Fruit fly (Drosophila melanogaster): Measurements from ENCODE around the gene sls.

The sls gene

DNA sequence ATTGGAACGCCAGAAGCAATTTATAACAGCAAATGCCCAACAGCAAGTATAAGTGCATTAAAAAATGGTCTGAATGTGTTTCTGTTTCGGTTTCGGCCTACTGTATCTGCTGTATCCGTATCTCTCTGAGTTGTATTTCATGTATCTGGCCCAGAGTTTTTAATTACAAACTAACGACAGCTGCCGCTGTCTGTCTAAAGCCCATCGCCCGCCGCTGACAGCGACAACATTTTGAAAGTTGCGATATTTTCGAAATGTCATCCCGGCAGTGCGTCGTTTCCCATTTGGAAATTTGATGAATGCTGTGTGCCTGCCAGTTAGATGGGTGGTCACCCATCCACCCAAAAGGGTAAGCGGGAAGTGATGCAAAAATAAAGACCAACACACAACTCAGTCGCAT, 21.0 kb upstream of the sls start:
- TF ChIP-seq br (GFP tag; optimal IDR thresholded peaks at IDR 0.05) (no peak), Vsx2 (GFP tag; optimal IDR thresholded peaks at IDR 0.05; ENCODE audit: partially characterized antibody) (no peak), h (GFP tag; optimal IDR thresholded peaks at IDR 0.05) (no peak), lola (GFP tag; optimal IDR thresholded peaks at IDR 0.05) (no peak), Jra (GFP tag; optimal IDR thresholded peaks at IDR 0.05) (no peak), brk (GFP tag; optimal IDR thresholded peaks at IDR 0.05) (no peak), Hr83 (GFP tag; optimal IDR thresholded peaks at IDR 0.05; ENCODE audit: poor library complexity, severe bottlenecking) (no peak)

DNA sequence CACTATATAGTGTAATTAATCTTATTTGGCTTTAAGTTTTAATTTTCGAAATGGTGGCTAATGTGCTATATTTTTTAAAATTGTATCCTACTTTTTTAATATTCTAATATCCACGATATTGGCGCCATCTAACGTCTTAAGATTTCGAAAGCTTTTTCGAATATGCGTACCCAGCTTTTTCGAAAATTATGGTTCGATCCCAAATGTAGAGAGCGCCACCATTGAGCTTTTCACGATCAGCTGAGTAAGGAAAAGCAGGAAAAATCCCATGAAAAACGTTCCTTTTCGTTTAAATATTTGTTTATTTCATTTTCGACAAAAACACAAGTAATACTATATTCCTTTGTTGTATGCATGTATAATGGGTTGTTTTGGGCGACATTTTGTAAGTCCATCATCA, 6.9 kb upstream of the sls start:
- TF ChIP-seq Myc (optimal IDR thresholded peaks at IDR 0.05) (peak; percentile 20), pan (optimal IDR thresholded peaks at IDR 0.05) (no peak)

DNA sequence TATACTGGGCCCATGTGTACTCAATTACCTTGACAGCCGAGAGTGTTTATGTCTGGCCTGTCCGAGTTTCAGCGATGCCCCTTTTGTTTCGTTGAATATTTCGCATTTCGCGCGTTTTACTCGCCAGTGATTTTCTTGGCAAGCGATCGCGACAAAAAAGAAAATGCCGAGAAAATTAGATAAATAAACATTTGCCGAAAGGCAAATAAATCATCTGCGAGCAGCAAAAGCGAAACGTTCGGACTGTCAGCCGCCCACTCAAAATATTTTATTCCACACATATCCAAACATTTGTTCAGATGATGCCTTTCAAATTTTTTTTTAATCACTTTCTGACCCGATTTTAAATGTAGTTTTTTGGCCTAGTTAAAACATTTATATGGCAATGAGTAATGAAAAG, 6.3 kb upstream of the sls start:
- no peak for TF ChIP-seq Hr78 (GFP tag; optimal IDR thresholded peaks at IDR 0.05)
- no peak for TF ChIP-seq Dif (GFP tag; optimal IDR thresholded peaks at IDR 0.05; ENCODE audit: partially characterized antibody)
- no peak for TF ChIP-seq CG32264 (GFP tag; optimal IDR thresholded peaks at IDR 0.05)
- no peak for TF ChIP-seq HLH106 (tag; optimal IDR thresholded peaks at IDR 0.05)
- no peak for TF ChIP-seq Myc (optimal IDR thresholded peaks at IDR 0.05)
- TF ChIP-seq psq (GFP tag; optimal IDR thresholded peaks at IDR 0.05): no peak
- no peak for TF ChIP-seq OdsH (GFP tag; optimal IDR thresholded peaks at IDR 0.05)
- TF ChIP-seq Hr83 (GFP tag; optimal IDR thresholded peaks at IDR 0.05; ENCODE audit: poor library complexity, severe bottlenecking): no peak
- no peak for TF ChIP-seq CrebA (GFP tag; optimal IDR thresholded peaks at IDR 0.05; ENCODE audit: borderline replicate concordance)
- no peak for TF ChIP-seq ey (GFP tag; optimal IDR thresholded peaks at IDR 0.05)
- no peak for TF ChIP-seq N (GFP tag; optimal IDR thresholded peaks at IDR 0.05)
- TF ChIP-seq Mio (GFP tag; optimal IDR thresholded peaks at IDR 0.05): no peak
- TF ChIP-seq dsf (GFP tag; optimal IDR thresholded peaks at IDR 0.05; ENCODE audit: borderline replicate concordance): no peak
- TF ChIP-seq tai (GFP tag; optimal IDR thresholded peaks at IDR 0.05): no peak
- TF ChIP-seq dmrt93B (GFP tag; optimal IDR thresholded peaks at IDR 0.05): no peak
- no peak for TF ChIP-seq dl (GFP tag; optimal IDR thresholded peaks at IDR 0.05; ENCODE audit: insufficient read depth in 1 of 2, partially characterized antibody in 2 of 2)
- no peak for TF ChIP-seq Sp1 (GFP tag; optimal IDR thresholded peaks at IDR 0.05)
- TF ChIP-seq br (GFP tag; optimal IDR thresholded peaks at IDR 0.05): no peak

DNA sequence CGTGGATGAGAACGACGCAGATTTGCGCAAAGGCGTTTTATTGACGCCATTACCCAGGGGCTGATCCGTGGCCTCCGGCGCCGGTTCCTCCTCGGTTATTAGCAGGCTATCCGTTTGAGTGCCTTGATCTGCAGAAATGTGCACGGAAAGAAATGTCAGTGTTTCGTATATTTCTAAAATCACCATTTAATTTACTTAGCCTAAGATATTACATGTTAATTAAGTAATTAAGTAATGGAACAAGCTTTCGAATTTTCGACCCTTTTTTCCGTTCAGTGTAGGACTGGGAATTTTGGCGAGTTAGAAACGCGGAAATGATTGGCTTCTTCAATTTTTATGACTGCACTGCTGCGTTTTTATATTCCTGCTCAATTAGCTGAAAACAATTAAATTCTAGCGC, 3.6 kb upstream of the sls start:
- no peak for TF ChIP-seq sv (GFP tag; optimal IDR thresholded peaks at IDR 0.05)
- no peak for TF ChIP-seq Hr83 (GFP tag; optimal IDR thresholded peaks at IDR 0.05; ENCODE audit: poor library complexity, severe bottlenecking)
- TF ChIP-seq OdsH (GFP tag; optimal IDR thresholded peaks at IDR 0.05): no peak

DNA sequence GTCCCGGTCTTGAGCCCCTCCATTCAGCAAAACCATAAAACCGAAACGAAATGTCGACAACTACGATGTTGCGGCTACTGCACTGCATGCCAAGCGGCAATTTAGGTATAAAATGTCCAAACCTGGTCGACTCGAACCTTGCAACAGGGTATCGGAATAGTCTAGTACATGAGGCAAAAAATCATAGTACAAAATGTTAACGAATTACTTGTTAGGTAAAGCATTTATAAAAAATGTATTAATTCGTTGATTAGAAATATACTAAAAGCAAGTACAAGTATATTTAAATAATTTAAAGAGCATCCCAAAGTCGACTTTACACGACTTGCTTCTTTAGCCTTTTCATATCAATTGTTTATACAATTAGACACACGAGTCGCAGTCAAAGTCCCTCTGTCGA, 2.6 kb upstream of the sls start:
- TF ChIP-seq usp (GFP tag; optimal IDR thresholded peaks at IDR 0.05): no peak
- TF ChIP-seq sv (GFP tag; optimal IDR thresholded peaks at IDR 0.05): no peak
- no peak for TF ChIP-seq brk (GFP tag; optimal IDR thresholded peaks at IDR 0.05)
- TF ChIP-seq OdsH (GFP tag; optimal IDR thresholded peaks at IDR 0.05): no peak
- TF ChIP-seq dsf (GFP tag; optimal IDR thresholded peaks at IDR 0.05; ENCODE audit: borderline replicate concordance): no peak
- TF ChIP-seq ey (GFP tag; optimal IDR thresholded peaks at IDR 0.05): no peak
- no peak for TF ChIP-seq woc (GFP tag; optimal IDR thresholded peaks at IDR 0.05)
- TF ChIP-seq tai (GFP tag; optimal IDR thresholded peaks at IDR 0.05): no peak
- TF ChIP-seq dmrt93B (GFP tag; optimal IDR thresholded peaks at IDR 0.05): no peak
- no peak for TF ChIP-seq br (GFP tag; optimal IDR thresholded peaks at IDR 0.05)
- no peak for TF ChIP-seq Rel (GFP tag; optimal IDR thresholded peaks at IDR 0.05)
- no peak for TF ChIP-seq Rel (tag; optimal IDR thresholded peaks at IDR 0.05)
- TF ChIP-seq Myc (optimal IDR thresholded peaks at IDR 0.05): no peak
- no peak for TF ChIP-seq lola (GFP tag; optimal IDR thresholded peaks at IDR 0.05)
- no peak for TF ChIP-seq Sp1 (GFP tag; optimal IDR thresholded peaks at IDR 0.05)
- TF ChIP-seq CG9705 (GFP tag; optimal IDR thresholded peaks at IDR 0.05): no peak
- TF ChIP-seq fru (GFP tag; optimal IDR thresholded peaks at IDR 0.05): no peak
- TF ChIP-seq sage (GFP tag; optimal IDR thresholded peaks at IDR 0.05): no peak
- TF ChIP-seq Mio (GFP tag; optimal IDR thresholded peaks at IDR 0.05): no peak
- no peak for TF ChIP-seq Jra (GFP tag; optimal IDR thresholded peaks at IDR 0.05)
